Worm (Caenorhabditis elegans): ENCODE results near the gene ncx-6.

- TF ChIP-seq dao-5 (tag; optimal IDR thresholded peaks at IDR 0.05) (no peak), W03F9.2 (tag; optimal IDR thresholded peaks at IDR 0.05) (no peak)
Observed at ce11 chrIII:9751074-9751473, 37.3 kb upstream of the ncx-6 start, which contains the start of gene T05G5.5.
